Worm (Caenorhabditis elegans) whole organism, L4/young adult: Measurements from ENCODE around the gene srx-112.

Experiments
- W03F9.2 ChIP-seq: fragments of 150-350 bp; optimal IDR thresholded peaks from 2 replicates; lab custom pipeline; 2014; ENCODE audit warnings: missing biosample characterization, missing genetic modification characterization
- dao-5 ChIP-seq: sonication (generic microtip); optimal IDR thresholded peaks from 2 replicates; lab custom pipeline; 2016; ENCODE audit warnings: missing genotype, missing genetic modification characterization, moderate library complexity, missing compliant biosample characterization
- him-1 ChIP-seq: sonication (generic microtip); optimal IDR thresholded peaks from 2 replicates; lab custom pipeline; 2016; ENCODE audit warnings: missing genotype, missing genetic modification reagents, missing genetic modification characterization, missing compliant biosample characterization

DNA sequence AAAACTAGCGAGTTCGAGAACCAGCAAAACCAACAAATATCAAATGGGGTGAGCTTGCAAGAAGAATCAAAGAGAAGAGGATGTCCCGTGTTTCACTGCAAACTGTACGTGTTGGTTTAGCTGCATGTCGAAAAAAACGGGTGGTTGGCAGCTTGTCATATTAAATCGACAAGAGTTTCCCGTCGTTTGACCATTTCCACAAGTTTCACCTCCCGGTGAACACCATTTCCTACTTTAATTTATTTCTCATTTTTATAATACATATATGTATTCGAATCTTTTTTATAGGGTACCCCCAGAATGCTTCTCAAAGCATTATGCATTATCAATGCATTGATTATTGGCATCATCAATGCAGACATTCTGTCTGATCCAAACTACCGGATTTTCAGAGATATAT, 30.9 kb upstream of the srx-112 start, which contains the start of gene Y8A9A.2:
- TF ChIP-seq W03F9.2 (tag; lab: Kevin White, UChicago): no peak
- no peak for TF ChIP-seq dao-5 (tag; lab: Kevin White, UChicago)
- no peak for TF ChIP-seq him-1 (tag; lab: Kevin White, UChicago)
